Worm (Caenorhabditis elegans) whole organism, L4/young adult: ENCODE data around the gene sid-1.

ENCODE experiments used
- W03F9.2 ChIP-seq: fragments of 150-350 bp; optimal IDR thresholded peaks from 2 replicates; lab custom pipeline; 2014; ENCODE audit warnings: missing biosample characterization, missing genetic modification characterization
- dao-5 ChIP-seq: sonication (generic microtip); optimal IDR thresholded peaks from 2 replicates; lab custom pipeline; 2016; ENCODE audit warnings: missing genotype, missing genetic modification characterization, moderate library complexity, missing compliant biosample characterization
- him-1 ChIP-seq: sonication (generic microtip); optimal IDR thresholded peaks from 2 replicates; lab custom pipeline; 2016; ENCODE audit warnings: missing genotype, missing genetic modification reagents, missing genetic modification characterization, missing compliant biosample characterization

ce11 chrV:5090386-5090785 is 29.4 kb upstream of the sid-1 start:
- TF ChIP-seq him-1 (tag; lab: Kevin White, UChicago): no peak
- TF ChIP-seq dao-5 (tag; lab: Kevin White, UChicago): no peak
- TF ChIP-seq W03F9.2 (tag; lab: Kevin White, UChicago): no peak
